Worm (Caenorhabditis elegans) whole organism, midembryonic: ENCODE data around the gene ckc-1.

ENCODE experiments used
- T22C8.4 ChIP-seq: fragments of 200-800 bp; sonication (Bioruptor generic); IDR thresholded peaks from 2 replicates; pipeline ENCODE4 v1.3.6; 2022; ENCODE audit warnings: missing genetic modification characterization, missing compliant biosample characterization
- cog-1 ChIP-seq: sonication (generic microtip); optimal IDR thresholded peaks from 2 replicates; lab custom pipeline; 2016; ENCODE audit warnings: missing genetic modification characterization, missing compliant biosample characterization
- flt-1 ChIP-seq: fragments of 200-800 bp; sonication (Bioruptor generic); IDR thresholded peaks from 2 replicates; pipeline ENCODE4 v1.3.6; 2022; ENCODE audit warnings: missing genetic modification characterization, missing compliant biosample characterization
- klf-2 ChIP-seq: fragments of 200-800 bp; sonication (Bioruptor generic); conservative IDR thresholded peaks from 2 replicates; pipeline ENCODE4 v1.3.6; 2022; ENCODE audit warnings: missing genetic modification reagents, missing genetic modification characterization, missing compliant biosample characterization
- med-1 ChIP-seq: sonication (generic microtip); optimal IDR thresholded peaks from 2 replicates; lab custom pipeline; 2017; ENCODE audit warnings: missing genetic modification characterization, mild to moderate bottlenecking, missing compliant biosample characterization, antibody characterized with exemption, missing genetic modification reagents; ENCODE audit not compliant: insufficient read depth
- ref-1 ChIP-seq: fragments of 200-800 bp; sonication (Bioruptor generic); conservative IDR thresholded peaks from 2 replicates; pipeline ENCODE4 v1.3.6; 2022; ENCODE audit warnings: missing genetic modification reagents, missing genetic modification characterization, missing compliant biosample characterization
- tab-1 ChIP-seq: fragments of 200-800 bp; sonication (Bioruptor generic); IDR thresholded peaks from 2 replicates; pipeline ENCODE4 v1.3.6; 2022; ENCODE audit warnings: missing genetic modification characterization, missing compliant biosample characterization
- ztf-23 ChIP-seq: fragments of 200-800 bp; sonication (Bioruptor generic); IDR thresholded peaks from 2 replicates; pipeline ENCODE4 v1.3.6; 2022; ENCODE audit warnings: missing genetic modification reagents, missing genetic modification characterization, missing compliant biosample characterization
- ztf-29 ChIP-seq: fragments of 200-800 bp; sonication (Bioruptor generic); IDR thresholded peaks from 2 replicates; pipeline ENCODE4 v1.3.6; 2022; ENCODE audit warnings: missing genetic modification reagents, missing genetic modification characterization, missing compliant biosample characterization

ckc-1 gene

ce11 chrX:3613665-3614064, 37.3 kb downstream of the ckc-1 start:
- TF ChIP-seq ztf-23 (GFP tag; lab: Robert Waterston, UW) = no peak
- no peak for TF ChIP-seq cog-1 (tag; lab: Kevin White, UChicago)
- no peak for TF ChIP-seq flt-1
- TF ChIP-seq ref-1 (GFP tag; lab: Robert Waterston, UW) = no peak
- TF ChIP-seq ztf-29 = no peak
- TF ChIP-seq med-1 (GFP tag; lab: Kevin White, UChicago) = no peak
- TF ChIP-seq klf-2 = no peak
- TF ChIP-seq tab-1 = no peak
- TF ChIP-seq T22C8.4 (GFP tag; lab: Robert Waterston, UW) = no peak

ce11 chrX:3617218-3617617, 40.8 kb downstream of the ckc-1 start, which contains the start of gene del-9:
Gene del-9, minus strand, starts transcription at chrX:3617318.
- TF ChIP-seq ztf-23 (GFP tag; lab: Robert Waterston, UW) (no peak), cog-1 (tag; lab: Kevin White, UChicago) (no peak), T22C8.4 (GFP tag; lab: Robert Waterston, UW) (no peak), tab-1 (no peak), med-1 (GFP tag; lab: Kevin White, UChicago) (no peak), ztf-29 (no peak), ref-1 (GFP tag; lab: Robert Waterston, UW) (no peak), klf-2 (no peak), flt-1 (no peak)

- TF ChIP-seq tab-1 = no peak
- no peak for TF ChIP-seq flt-1
- TF ChIP-seq ztf-29 = no peak
- TF ChIP-seq T22C8.4 (GFP tag; lab: Robert Waterston, UW) = no peak
- no peak for TF ChIP-seq klf-2
- no peak for TF ChIP-seq cog-1 (tag; lab: Kevin White, UChicago)
- no peak for TF ChIP-seq ztf-23 (GFP tag; lab: Robert Waterston, UW)
- no peak for TF ChIP-seq med-1 (GFP tag; lab: Kevin White, UChicago)
- no peak for TF ChIP-seq ref-1 (GFP tag; lab: Robert Waterston, UW)
Observed at ce11 chrX:3618842-3619241, 42.4 kb downstream of the ckc-1 start.

- TF ChIP-seq klf-2 = no peak
Observed at ce11 chrX:3623162-3623561, 46.8 kb downstream of the ckc-1 start, which contains the start of gene C18B2.2. Gene C18B2.2, plus strand, starts transcription at chrX:3623462.

- no peak for TF ChIP-seq flt-1
- no peak for TF ChIP-seq ref-1 (GFP tag; lab: Robert Waterston, UW)
- no peak for TF ChIP-seq tab-1
- no peak for TF ChIP-seq ztf-29
- no peak for TF ChIP-seq klf-2
- no peak for TF ChIP-seq cog-1 (tag; lab: Kevin White, UChicago)
- no peak for TF ChIP-seq T22C8.4 (GFP tag; lab: Robert Waterston, UW)
- TF ChIP-seq med-1 (GFP tag; lab: Kevin White, UChicago) = no peak
- no peak for TF ChIP-seq ztf-23 (GFP tag; lab: Robert Waterston, UW)
Observed at ce11 chrX:3625599-3625998, 49.2 kb downstream of the ckc-1 start.

- TF ChIP-seq tab-1 = no peak
- TF ChIP-seq ref-1 (GFP tag; lab: Robert Waterston, UW) = no peak
- no peak for TF ChIP-seq ztf-29
- no peak for TF ChIP-seq ztf-23 (GFP tag; lab: Robert Waterston, UW)
- TF ChIP-seq cog-1 (tag; lab: Kevin White, UChicago) = no peak
- TF ChIP-seq T22C8.4 (GFP tag; lab: Robert Waterston, UW) = no peak
- no peak for TF ChIP-seq med-1 (GFP tag; lab: Kevin White, UChicago)
- TF ChIP-seq klf-2 = no peak
- no peak for TF ChIP-seq flt-1
Observed at ce11 chrX:3628016-3628415, 51.6 kb downstream of the ckc-1 start, which contains the start of gene vep-2. Gene vep-2, plus strand, starts transcription at chrX:3628316.
